Fruit fly (Drosophila melanogaster) whole organism: ENCODE data around the gene CG32811.

ENCODE experiments used
- Dll ChIP-seq: fragments of >200 bp; optimal IDR thresholded peaks from 2 replicates; lab custom pipeline; 2017
- EcR ChIP-seq, 2 experiments: fragments of >200 bp; optimal IDR thresholded peaks; 2 replicates each; lab custom pipeline; 2017; ENCODE audit warnings: missing biosample characterization in 2 of 2, missing genetic modification characterization in 2 of 2, missing genetic modification reagents in 2 of 2
- pan ChIP-seq: fragments of >200 bp; optimal IDR thresholded peaks from 2 replicates; lab custom pipeline; 2017
- usp ChIP-seq: fragments of >200 bp; optimal IDR thresholded peaks from 2 replicates; lab custom pipeline; 2017; ENCODE audit warnings: missing biosample characterization, missing genetic modification characterization, mixed read lengths

- TF ChIP-seq usp (GFP tag; lab: Kevin White, UChicago): no peak
- TF ChIP-seq Dll (lab: Kevin White, UChicago): no peak
- TF ChIP-seq pan (lab: Kevin White, UChicago): no peak
- no peak for TF ChIP-seq EcR (GFP tag; optimal IDR thresholded peaks at IDR 0.05; lab: Kevin White, UChicago)
Observed at dm6 chrX:1267625-1268024, 30.6 kb downstream of the CG32811 start.
